Worm (Caenorhabditis elegans): ENCODE data around the gene golg-2.

DNA sequence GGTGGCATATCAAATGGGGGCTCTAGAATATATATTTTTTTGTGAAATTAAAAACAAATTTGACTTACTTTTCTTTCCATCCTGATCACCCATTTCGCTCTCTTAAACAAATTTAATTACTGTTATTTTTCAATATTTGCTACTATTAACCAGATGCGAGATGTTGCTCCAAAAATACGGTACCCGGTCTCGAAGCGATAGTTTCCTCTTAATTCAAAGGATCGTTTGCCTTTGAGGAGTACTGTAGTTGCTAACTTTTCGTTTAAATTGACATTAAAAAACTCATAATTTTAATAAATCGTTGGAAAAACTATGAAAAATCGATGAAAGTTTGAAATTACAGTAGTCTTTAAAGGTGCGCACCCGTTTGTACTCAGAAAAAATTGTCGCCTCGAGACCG, 43.5 kb upstream of the golg-2 start, which contains the start of gene C04G6.4:
- TF ChIP-seq nhr-237 (tag; optimal IDR thresholded peaks at IDR 0.05) (no peak), F44E2.7 (GFP tag; IDR thresholded peaks at IDR 0.05) (no peak), madf-5 (GFP tag; IDR thresholded peaks at IDR 0.05) (no peak), ztf-11 (tag; optimal IDR thresholded peaks at IDR 0.05) (no peak), nhr-28 (tag; optimal IDR thresholded peaks at IDR 0.05) (no peak), lin-15B (tag; optimal IDR thresholded peaks at IDR 0.05) (no peak), aly-2 (tag; optimal IDR thresholded peaks at IDR 0.05) (no peak), R02D3.7 (tag; optimal IDR thresholded peaks at IDR 0.05) (no peak), skn-1 (tag; optimal IDR thresholded peaks at IDR 0.05) (no peak), ama-1 (optimal IDR thresholded peaks at IDR 0.05) (no peak), nhr-10 (tag; optimal IDR thresholded peaks at IDR 0.05) (no peak), ceh-20 (GFP tag; IDR thresholded peaks at IDR 0.05) (no peak)

All from whole organism, L4 larva.